Worm (Caenorhabditis elegans): ENCODE results near the gene srz-10.
A peak's percentile ranks its signal among the peaks of the same experiment; 100 is the strongest.

The srz-10 gene

DNA sequence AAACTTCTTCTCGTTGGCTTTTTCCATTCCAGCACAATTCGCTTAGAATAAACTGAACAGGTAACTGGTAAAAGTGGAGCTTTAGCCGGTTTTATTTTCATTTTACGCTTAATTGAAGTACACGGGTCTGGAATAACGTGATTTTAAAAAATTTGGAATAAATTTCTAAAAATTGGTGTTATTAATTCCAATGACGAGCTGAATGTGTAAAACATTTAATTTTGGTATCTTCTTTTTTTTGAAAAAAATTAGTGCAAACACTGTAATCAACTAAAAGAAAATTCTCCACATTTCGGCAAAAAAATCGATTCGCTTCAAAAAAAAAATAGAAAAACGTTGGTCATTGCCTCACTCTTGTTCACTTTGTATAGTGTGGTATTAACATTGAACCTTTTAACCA lies 36.6 kb downstream of the srz-10 start, which contains the start of gene T10H4.4:
Gene T10H4.4, minus strand, starts transcription at position 101 of the 400 bp plus-strand sequence.
- peak; percentile 65 for TF ChIP-seq aha-1 (tag)
- no peak for TF ChIP-seq cey-2 (tag; optimal IDR thresholded peaks at IDR 0.05; ENCODE audit: borderline replicate concordance, insufficient read depth)
- no peak for TF ChIP-seq skn-1 (tag; optimal IDR thresholded peaks at IDR 0.05)
- no peak for TF ChIP-seq nhr-48 (tag; optimal IDR thresholded peaks at IDR 0.05)
- TF ChIP-seq egl-27 (tag; optimal IDR thresholded peaks at IDR 0.05) = no peak
- TF ChIP-seq unc-62 (GFP tag; optimal IDR thresholded peaks at IDR 0.05 in 1 of 2) = no peak
- TF ChIP-seq unc-62 (tag; optimal IDR thresholded peaks at IDR 0.05) = no peak

DNA sequence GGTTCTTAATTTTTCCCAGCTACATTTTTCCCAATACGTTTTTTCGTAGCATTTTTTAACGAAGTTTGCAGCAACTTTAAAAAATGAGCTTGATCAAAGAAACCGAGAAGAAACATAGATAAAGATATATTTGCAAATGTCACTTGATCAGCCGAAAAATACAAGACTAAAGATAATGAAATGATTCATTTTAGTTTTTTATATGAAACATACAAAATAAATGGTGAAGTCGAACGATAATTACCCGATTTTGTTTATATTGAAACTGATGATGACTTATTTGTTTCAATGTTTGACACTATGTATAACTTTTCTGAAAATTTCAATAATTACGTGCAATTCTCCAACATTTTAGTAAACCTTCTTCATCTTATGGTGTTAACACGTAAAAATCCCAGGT lies 40.6 kb downstream of the srz-10 start, which contains the start of gene srw-22:
Gene srw-22, plus strand, starts transcription at position 301 of the 400 bp plus-strand sequence.
- TF ChIP-seq unc-62 (GFP tag; optimal IDR thresholded peaks at IDR 0.05 in 1 of 2) (peak in 1 of 2 experiments; percentile 56), unc-62 (tag; optimal IDR thresholded peaks at IDR 0.05) (no peak), dve-1 (tag; optimal IDR thresholded peaks at IDR 0.05; ENCODE audit: insufficient read depth) (no peak)

DNA sequence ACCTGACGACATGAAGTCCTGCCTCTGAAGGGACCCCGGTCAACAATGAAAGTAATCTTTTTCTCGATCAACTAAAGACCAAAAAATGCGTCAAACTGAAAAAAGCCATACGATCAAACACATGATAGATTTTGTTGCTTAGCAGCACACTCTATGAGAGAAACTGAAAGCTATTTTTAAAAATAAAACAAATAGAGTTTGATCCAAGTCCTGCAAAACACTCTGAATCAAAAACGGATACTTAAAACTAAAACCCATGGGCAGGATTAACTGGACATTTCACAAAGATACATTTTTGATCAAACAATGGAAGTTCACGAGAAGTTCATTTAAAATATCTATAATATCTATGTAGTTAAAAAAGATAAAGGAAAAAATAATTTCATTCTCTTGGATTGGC lies 41.5 kb downstream of the srz-10 start, which contains the start of gene T10H4.13:
Gene T10H4.13, minus strand, starts transcription at position 101 of the 400 bp plus-strand sequence.
- TF ChIP-seq saeg-2 (GFP tag; IDR thresholded peaks at IDR 0.05) (no peak), php-3 (GFP tag; IDR thresholded peaks at IDR 0.05) (no peak), ceh-28 (tag; optimal IDR thresholded peaks at IDR 0.05) (no peak)

DNA sequence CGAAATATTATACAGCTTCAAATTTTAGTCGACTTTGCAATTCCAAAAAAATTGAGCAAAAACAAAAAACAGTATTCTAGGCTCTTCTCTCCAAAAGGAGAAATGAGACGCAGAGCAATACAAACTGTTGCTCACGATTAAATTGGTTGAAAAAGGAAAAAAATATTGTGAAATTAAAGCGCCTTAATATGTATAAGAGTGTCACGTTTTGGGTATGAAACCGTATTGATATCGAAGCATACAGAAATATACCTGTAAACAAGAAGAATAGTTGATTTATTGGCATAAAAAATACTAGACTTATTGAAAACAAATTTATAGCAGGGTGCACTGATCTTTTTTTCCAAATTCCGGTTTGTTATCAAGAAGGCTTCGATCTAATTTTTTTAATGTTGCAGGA lies 43.1 kb downstream of the srz-10 start, which contains the start of gene M01B2.13:
Gene M01B2.13, minus strand, starts transcription at position 101 of the 400 bp plus-strand sequence.
- TF ChIP-seq mdt-29 (GFP tag; IDR thresholded peaks at IDR 0.05) (no peak), nhr-25 (tag; optimal IDR thresholded peaks at IDR 0.05; ENCODE audit: borderline replicate concordance, insufficient read depth) (no peak), R02D3.7 (tag; optimal IDR thresholded peaks at IDR 0.05) (no peak), Y105C5A.15 (GFP tag; IDR thresholded peaks at IDR 0.05) (no peak), Y5F2A.4 (GFP tag; optimal IDR thresholded peaks at IDR 0.05) (no peak), daf-16 (GFP tag; optimal IDR thresholded peaks at IDR 0.05) (no peak), daf-16 (tag; optimal IDR thresholded peaks at IDR 0.05) (no peak), arid-1 (GFP tag; conservative IDR thresholded peaks at IDR 0.05) (no peak), nhr-10 (tag; optimal IDR thresholded peaks at IDR 0.05) (no peak), ZK546.5 (tag; optimal IDR thresholded peaks at IDR 0.05) (no peak), unc-39 (tag; optimal IDR thresholded peaks at IDR 0.05) (no peak), mdl-1 (tag; optimal IDR thresholded peaks at IDR 0.05) (no peak), aly-2 (tag; optimal IDR thresholded peaks at IDR 0.05) (no peak), ztf-7 (tag; optimal IDR thresholded peaks at IDR 0.05) (no peak), zfp-3 (GFP tag; conservative IDR thresholded peaks at IDR 0.05) (no peak), hlh-30 (tag; optimal IDR thresholded peaks at IDR 0.05; ENCODE audit: insufficient read depth) (no peak)

DNA sequence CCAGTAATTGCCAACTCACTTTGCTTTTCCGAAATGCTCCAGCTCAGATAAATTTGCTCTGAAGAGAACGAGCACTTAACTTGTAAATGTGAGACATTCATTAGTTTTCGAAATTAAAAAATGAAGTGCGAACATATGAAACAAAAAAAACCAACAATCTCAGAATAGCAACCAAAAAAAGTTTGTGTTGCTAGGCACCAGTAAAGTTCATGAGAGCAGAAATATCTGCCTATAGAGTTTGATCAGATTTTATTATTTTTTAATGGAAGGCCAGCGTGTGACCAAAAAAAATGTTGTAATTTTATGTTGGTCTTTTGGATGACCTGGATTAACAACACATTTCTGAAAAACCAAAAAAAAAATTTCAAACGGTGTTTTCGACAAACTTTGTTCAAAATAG lies 44.8 kb downstream of the srz-10 start, which contains the start of gene M01B2.12:
Gene M01B2.12, minus strand, starts transcription at position 101 of the 400 bp plus-strand sequence.
- TF ChIP-seq daf-12 (tag; optimal IDR thresholded peaks at IDR 0.05) (no peak), ama-1 (optimal IDR thresholded peaks at IDR 0.05) (no peak), arid-1 (GFP tag; conservative IDR thresholded peaks at IDR 0.05) (no peak), nhr-25 (tag; optimal IDR thresholded peaks at IDR 0.05; ENCODE audit: borderline replicate concordance, insufficient read depth) (no peak), nhr-237 (tag; optimal IDR thresholded peaks at IDR 0.05) (no peak), mdt-29 (GFP tag; IDR thresholded peaks at IDR 0.05) (no peak), nhr-11 (tag; optimal IDR thresholded peaks at IDR 0.05) (no peak), dmd-9 (GFP tag; IDR thresholded peaks at IDR 0.05) (no peak), fos-1 (tag; optimal IDR thresholded peaks at IDR 0.05) (no peak), dmd-6 (GFP tag; IDR thresholded peaks at IDR 0.05) (no peak)
